Worm (Caenorhabditis elegans) whole organism, L1 larva: ENCODE data around the gene cah-4.

ENCODE experiments used
- ama-1 ChIP-seq: fragments of 150-350 bp; optimal IDR thresholded peaks from 2 replicates; lab custom pipeline; 2014
- ets-5 ChIP-seq: fragments of 200-800 bp; sonication (Bioruptor generic); IDR thresholded peaks from 2 replicates; pipeline ENCODE4 v1.3.6; 2022; ENCODE audit warnings: missing genetic modification characterization, missing compliant biosample characterization
- fkh-10 ChIP-seq: sonication (generic microtip); optimal IDR thresholded peaks from 2 replicates; lab custom pipeline; 2017; ENCODE audit warnings: missing biosample characterization, missing genetic modification reagents, missing genetic modification characterization
- fkh-4 ChIP-seq: sonication (generic microtip); optimal IDR thresholded peaks from 2 replicates; lab custom pipeline; 2016; ENCODE audit warnings: missing compliant biosample characterization, missing genetic modification characterization, borderline replicate concordance
- hpl-2 ChIP-seq: fragments of 150-350 bp; optimal IDR thresholded peaks from 2 replicates; lab custom pipeline; 2014; ENCODE audit warnings: missing biosample characterization, missing genetic modification reagents, missing genetic modification characterization
- lin-35 ChIP-seq, 2 experiments: fragments of 150-350 bp; optimal IDR thresholded peaks; 2 replicates each; lab custom pipeline; 2014; ENCODE audit warnings: missing biosample characterization in 2 of 2, missing genetic modification characterization in 2 of 2, missing genetic modification reagents in 2 of 2
- lin-39 ChIP-seq: fragments of 150-350 bp; optimal IDR thresholded peaks from 2 replicates; lab custom pipeline; 2014; ENCODE audit warnings: missing biosample characterization, missing genetic modification reagents, missing genetic modification characterization
- mef-2 ChIP-seq: fragments of 150-350 bp; optimal IDR thresholded peaks from 2 replicates; lab custom pipeline; 2014; ENCODE audit warnings: missing biosample characterization, missing genetic modification characterization
- mep-1 ChIP-seq: fragments of 150-350 bp; optimal IDR thresholded peaks from 2 replicates; lab custom pipeline; 2014; ENCODE audit warnings: missing biosample characterization, missing genetic modification characterization
- nhr-12 ChIP-seq: sonication (generic microtip); optimal IDR thresholded peaks from 2 replicates; lab custom pipeline; 2017; ENCODE audit warnings: missing biosample characterization, missing genetic modification characterization
- nhr-76 ChIP-seq: sonication (generic microtip); optimal IDR thresholded peaks from 2 replicates; lab custom pipeline; 2017; ENCODE audit warnings: missing biosample characterization, missing genetic modification characterization
- pqm-1 ChIP-seq: sonication (generic microtip); optimal IDR thresholded peaks from 3 replicates; lab custom pipeline; 2017; ENCODE audit warnings: missing biosample characterization, missing genetic modification characterization
- snpc-4 ChIP-seq: fragments of 150-350 bp; optimal IDR thresholded peaks from 2 replicates; lab custom pipeline; 2014; ENCODE audit warnings: missing biosample characterization, missing genetic modification characterization

DNA sequence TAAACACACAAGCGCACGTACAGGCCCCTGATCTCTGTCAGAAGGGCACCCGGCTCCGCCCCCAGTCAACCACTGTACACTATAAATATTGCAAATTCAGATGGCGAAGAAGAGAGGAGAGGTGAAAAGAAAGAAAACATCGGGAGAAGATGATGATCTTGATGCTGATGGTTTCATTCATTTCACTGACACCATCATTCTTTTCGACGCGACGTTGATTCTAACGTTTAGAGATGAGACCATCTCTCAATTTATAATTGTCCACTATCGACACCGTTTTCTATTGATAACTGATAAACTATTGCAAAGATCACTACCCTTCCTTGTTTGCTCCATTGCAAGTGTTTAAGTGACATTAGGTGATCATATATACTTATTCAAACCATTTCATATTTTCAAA, 1.0 kb upstream of the cah-4 start:
- TF ChIP-seq fkh-4 (tag; lab: Kevin White, UChicago) = no peak
- no peak for TF ChIP-seq ets-5
- TF ChIP-seq snpc-4 = no peak
- TF ChIP-seq mep-1 = no peak
- TF ChIP-seq nhr-12 = no peak
- TF ChIP-seq lin-39 (tag; lab: Kevin White, UChicago) = no peak
- no peak for TF ChIP-seq mef-2 (tag; lab: Kevin White, UChicago)
- TF ChIP-seq hpl-2 (GFP tag; lab: Kevin White, UChicago) = no peak
- TF ChIP-seq fkh-10 (GFP tag; lab: Kevin White, UChicago) = no peak
- TF ChIP-seq pqm-1 = no peak
- peak; percentile 59 for TF ChIP-seq ama-1
- peak in 1 of 2 experiments; percentile 75 for TF ChIP-seq lin-35 (GFP tag; optimal IDR thresholded peaks at IDR 0.05; lab: Kevin White, UChicago)
- TF ChIP-seq nhr-76 (tag; lab: Kevin White, UChicago) = no peak
